Fruit fly (Drosophila melanogaster) whole organism, embryonic: ENCODE measurements around the gene Tlk.

Experiments used
- Bgb ChIP-seq: fragments of 200-800 bp; sonication (Bioruptor generic); IDR thresholded peaks from 2 replicates; pipeline ENCODE4 v1.3.6; 2022; ENCODE audit warnings: missing biosample characterization, missing genetic modification characterization; ENCODE audit not compliant: partially characterized antibody
- CG1024 ChIP-seq: fragments of 200-800 bp; sonication (Bioruptor generic); IDR thresholded peaks from 2 replicates; pipeline ENCODE4 v1.3.6; 2022; ENCODE audit warnings: missing biosample characterization, missing genetic modification characterization
- CG10959 ChIP-seq: fragments of 200-800 bp; sonication (Bioruptor generic); IDR thresholded peaks from 2 replicates; pipeline ENCODE4 v1.3.6; 2022; ENCODE audit warnings: missing biosample characterization, missing genetic modification characterization
- CG1233 ChIP-seq: fragments of 200-800 bp; sonication (Bioruptor generic); optimal IDR thresholded peaks from 4 replicates; lab custom pipeline; 2018; ENCODE audit warnings: missing biosample characterization, mild to moderate bottlenecking, missing genetic modification characterization
- CG12769 ChIP-seq: fragments of 200-800 bp; sonication (Bioruptor generic); optimal IDR thresholded peaks from 2 replicates; lab custom pipeline; 2019; ENCODE audit warnings: missing biosample characterization, mild to moderate bottlenecking, missing genetic modification characterization, moderate library complexity
- CG13296 ChIP-seq: fragments of 200-800 bp; sonication (Bioruptor generic); optimal IDR thresholded peaks from 3 replicates; lab custom pipeline; 2018; ENCODE audit warnings: missing biosample characterization, mild to moderate bottlenecking, missing genetic modification characterization
- CG1602 ChIP-seq: fragments of 200-800 bp; sonication (Bioruptor generic); optimal IDR thresholded peaks from 3 replicates; lab custom pipeline; 2016; ENCODE audit warnings: missing biosample characterization, missing genetic modification characterization
- CG1647 ChIP-seq: fragments of 200-800 bp; sonication (Bioruptor generic); optimal IDR thresholded peaks from 3 replicates; lab custom pipeline; 2016; ENCODE audit warnings: missing biosample characterization, missing genetic modification characterization
- CG17802 ChIP-seq: fragments of 200-800 bp; sonication (Bioruptor generic); optimal IDR thresholded peaks from 2 replicates; lab custom pipeline; 2018; ENCODE audit warnings: missing biosample characterization, mild to moderate bottlenecking, missing genetic modification characterization, moderate library complexity
- CG17912 ChIP-seq: fragments of 200-800 bp; sonication (Bioruptor generic); optimal IDR thresholded peaks from 2 replicates; lab custom pipeline; 2018; ENCODE audit warnings: missing biosample characterization, mild to moderate bottlenecking, missing genetic modification characterization
- CG18764 ChIP-seq: fragments of 200-800 bp; sonication (Bioruptor generic); optimal IDR thresholded peaks from 3 replicates; lab custom pipeline; 2016; ENCODE audit warnings: missing biosample characterization, missing genetic modification characterization
- CG2120 ChIP-seq: fragments of 200-800 bp; sonication (Bioruptor generic); optimal IDR thresholded peaks from 3 replicates; lab custom pipeline; 2016; ENCODE audit warnings: missing biosample characterization, missing genetic modification characterization
- CG3407 ChIP-seq: fragments of 200-800 bp; sonication (Bioruptor generic); optimal IDR thresholded peaks from 2 replicates; lab custom pipeline; 2018; ENCODE audit warnings: missing biosample characterization, mild to moderate bottlenecking, missing genetic modification characterization
- CG4617 ChIP-seq: fragments of 200-800 bp; sonication (Bioruptor generic); optimal IDR thresholded peaks from 3 replicates; lab custom pipeline; 2016; ENCODE audit warnings: missing biosample characterization, missing genetic modification characterization, borderline replicate concordance
- CG4854 ChIP-seq: fragments of 200-800 bp; sonication (Bioruptor generic); optimal IDR thresholded peaks from 2 replicates; lab custom pipeline; 2016; ENCODE audit warnings: missing biosample characterization, missing genetic modification characterization, inconsistent platforms
- CG5953 ChIP-seq: fragments of 200-800 bp; sonication (Bioruptor generic); IDR thresholded peaks from 2 replicates; pipeline ENCODE4 v1.3.6; 2022; ENCODE audit warnings: missing biosample characterization, missing genetic modification characterization
- CG7745 ChIP-seq: fragments of 200-800 bp; sonication (Bioruptor generic); optimal IDR thresholded peaks from 2 replicates; lab custom pipeline; 2018; ENCODE audit warnings: missing biosample characterization, mild to moderate bottlenecking, missing genetic modification characterization, moderate library complexity
- CG7928 ChIP-seq: fragments of 200-800 bp; sonication (Bioruptor generic); optimal IDR thresholded peaks from 2 replicates; lab custom pipeline; 2017; ENCODE audit warnings: missing biosample characterization, mild to moderate bottlenecking, missing genetic modification characterization
- CG8388 ChIP-seq: fragments of 200-800 bp; sonication (Bioruptor generic); optimal IDR thresholded peaks from 2 replicates; lab custom pipeline; 2019; ENCODE audit warnings: missing biosample characterization, mild to moderate bottlenecking, missing genetic modification characterization, moderate library complexity
- CG8478 ChIP-seq: fragments of >200 bp; optimal IDR thresholded peaks from 2 replicates; lab custom pipeline; 2018
- CG8765 ChIP-seq: fragments of 200-800 bp; sonication (Bioruptor generic); IDR thresholded peaks from 2 replicates; pipeline ENCODE4 v1.3.6; 2022; ENCODE audit warnings: missing biosample characterization, missing genetic modification characterization
- HLH4C ChIP-seq: fragments of 200-800 bp; sonication (Bioruptor generic); IDR thresholded peaks from 3 replicates; pipeline ENCODE4 v1.3.6; 2022; ENCODE audit warnings: missing biosample characterization, missing genetic modification characterization; ENCODE audit not compliant: partially characterized antibody
- HLH54F ChIP-seq: fragments of 200-800 bp; sonication (Bioruptor generic); optimal IDR thresholded peaks from 3 replicates; lab custom pipeline; 2016; ENCODE audit warnings: missing biosample characterization, missing genetic modification characterization
- HmgD ChIP-seq: fragments of 200-800 bp; sonication (Bioruptor generic); optimal IDR thresholded peaks from 3 replicates; lab custom pipeline; 2016; ENCODE audit warnings: missing biosample characterization, missing genetic modification characterization
- Hmx ChIP-seq: fragments of 200-800 bp; sonication (Bioruptor generic); optimal IDR thresholded peaks from 2 replicates; lab custom pipeline; 2016; ENCODE audit warnings: missing biosample characterization, missing genetic modification characterization
- Hr78 ChIP-seq, 2 experiments: fragments of 200-800 bp in 1 of 2; fragments of >200 bp in 1 of 2; sonication (Bioruptor generic) in 1 of 2; optimal IDR thresholded peaks; 2 replicates each; lab custom pipeline; 2017 to 2019; ENCODE audit warnings: missing biosample characterization in 2 of 2, missing genetic modification characterization in 2 of 2, mild to moderate bottlenecking in 1 of 2, moderate library complexity in 1 of 2
- MBD-R2 ChIP-seq: fragments of 200-800 bp; sonication (Bioruptor generic); IDR thresholded peaks from 2 replicates; pipeline ENCODE4 v1.3.6; 2022; ENCODE audit warnings: missing biosample characterization, missing genetic modification characterization
- Six4 ChIP-seq: fragments of 200-800 bp; sonication (Bioruptor generic); optimal IDR thresholded peaks from 2 replicates; lab custom pipeline; 2016; ENCODE audit warnings: missing biosample characterization, missing genetic modification characterization
- ems ChIP-seq: fragments of 200-800 bp; sonication (Bioruptor generic); optimal IDR thresholded peaks from 3 replicates; lab custom pipeline; 2016; ENCODE audit warnings: missing biosample characterization, missing genetic modification characterization
- eve ChIP-seq, 2 experiments: fragments of >200 bp; optimal IDR thresholded peaks; 2 replicates each; lab custom pipeline; 2017; ENCODE audit warnings: missing biosample characterization in 2 of 2, missing genetic modification characterization in 2 of 2
- fd102C ChIP-seq: fragments of 200-800 bp; sonication (Bioruptor generic); optimal IDR thresholded peaks from 2 replicates; lab custom pipeline; 2018; ENCODE audit warnings: missing biosample characterization, mild to moderate bottlenecking, missing genetic modification characterization, moderate library complexity
- fd3F ChIP-seq: fragments of 200-800 bp; sonication (Bioruptor generic); optimal IDR thresholded peaks from 2 replicates; lab custom pipeline; 2018; ENCODE audit warnings: missing biosample characterization, mild to moderate bottlenecking, missing genetic modification characterization, moderate library complexity
- gro ChIP-seq: fragments of 200-800 bp; sonication (Bioruptor generic); optimal IDR thresholded peaks from 2 replicates; lab custom pipeline; 2016; ENCODE audit warnings: missing biosample characterization, missing genetic modification characterization
- lmd ChIP-seq: fragments of 200-800 bp; sonication (Bioruptor generic); IDR thresholded peaks from 2 replicates; pipeline ENCODE4 v1.3.6; 2022; ENCODE audit warnings: missing biosample characterization, missing genetic modification characterization
- org-1 ChIP-seq: fragments of 200-800 bp; sonication (Bioruptor generic); optimal IDR thresholded peaks from 2 replicates; lab custom pipeline; 2017; ENCODE audit warnings: missing biosample characterization, missing genetic modification characterization
- otp ChIP-seq: fragments of 200-800 bp; sonication (Bioruptor generic); IDR thresholded peaks from 3 replicates; pipeline ENCODE4, ENCODE4 v1.3.6; 2022; ENCODE audit warnings: missing biosample characterization, missing genetic modification characterization
- p53 ChIP-seq: fragments of 200-800 bp; sonication (Bioruptor generic); optimal IDR thresholded peaks from 2 replicates; lab custom pipeline; 2016; ENCODE audit warnings: missing biosample characterization, missing genetic modification characterization
- phol ChIP-seq: fragments of 200-800 bp; sonication (Bioruptor generic); optimal IDR thresholded peaks from 3 replicates; lab custom pipeline; 2018; ENCODE audit warnings: missing biosample characterization, mild to moderate bottlenecking, missing genetic modification characterization, moderate library complexity
- pros ChIP-seq: fragments of 200-800 bp; sonication (Bioruptor generic); optimal IDR thresholded peaks from 3 replicates; lab custom pipeline; 2019; ENCODE audit warnings: missing biosample characterization, mild to moderate bottlenecking, missing genetic modification characterization, moderate library complexity
- psq ChIP-seq: fragments of 200-800 bp; sonication (Bioruptor generic); optimal IDR thresholded peaks from 2 replicates; lab custom pipeline; 2017; ENCODE audit warnings: missing biosample characterization, missing genetic modification characterization
- rib ChIP-seq: fragments of 200-800 bp; sonication (Bioruptor generic); IDR thresholded peaks from 2 replicates; pipeline ENCODE4 v1.3.6; 2022; ENCODE audit warnings: missing biosample characterization, missing genetic modification characterization
- salm ChIP-seq: fragments of 200-800 bp; sonication (Bioruptor generic); optimal IDR thresholded peaks from 2 replicates; lab custom pipeline; 2018; ENCODE audit warnings: missing biosample characterization, mild to moderate bottlenecking, missing genetic modification characterization
- sc ChIP-seq, 3 experiments: fragments of >200 bp in 2 of 3; fragments of 200-800 bp in 1 of 3; sonication (Bioruptor generic) in 1 of 3; optimal IDR thresholded peaks; 2 replicates in 2 of 3; 3 replicates in 1 of 3; lab custom pipeline; 2017; ENCODE audit warnings: mild to moderate bottlenecking in 1 of 3, missing biosample characterization in 1 of 3, missing genetic modification characterization in 1 of 3, missing genetic modification reagents in 1 of 3
- sens-2 ChIP-seq: fragments of 200-800 bp; sonication (Bioruptor generic); IDR thresholded peaks from 2 replicates; pipeline ENCODE4 v1.3.6; 2022; ENCODE audit warnings: missing biosample characterization, missing genetic modification characterization
- so ChIP-seq: fragments of 200-800 bp; sonication (Bioruptor generic); IDR thresholded peaks from 3 replicates; pipeline ENCODE4 v1.3.6; 2022; ENCODE audit warnings: missing biosample characterization, missing genetic modification characterization
- ssp ChIP-seq: fragments of 200-800 bp; sonication (Bioruptor generic); IDR thresholded peaks from 2 replicates; pipeline ENCODE4 v1.3.6; 2022; ENCODE audit warnings: missing biosample characterization, missing genetic modification characterization
- trem ChIP-seq: fragments of 200-800 bp; optimal IDR thresholded peaks from 3 replicates; lab custom pipeline; 2019; ENCODE audit warnings: missing biosample characterization, mild to moderate bottlenecking, missing genetic modification characterization, moderate library complexity
- vfl ChIP-seq: fragments of 200-800 bp; sonication (Bioruptor generic); optimal IDR thresholded peaks from 2 replicates; lab custom pipeline; 2016; ENCODE audit warnings: missing biosample characterization, missing genetic modification characterization
- vvl ChIP-seq: fragments of 200-800 bp; sonication (Bioruptor generic); IDR thresholded peaks from 2 replicates; pipeline ENCODE4 v1.3.6; 2022; ENCODE audit warnings: missing biosample characterization, missing genetic modification characterization
- zen ChIP-seq: fragments of 200-800 bp; sonication (Bioruptor generic); optimal IDR thresholded peaks from 3 replicates; lab custom pipeline; 2018; ENCODE audit warnings: missing biosample characterization, mild to moderate bottlenecking, missing genetic modification characterization, moderate library complexity
- zf30C ChIP-seq: fragments of 200-800 bp; sonication (Bioruptor generic); optimal IDR thresholded peaks from 3 replicates; lab custom pipeline; 2018; ENCODE audit warnings: missing biosample characterization, mild to moderate bottlenecking, missing genetic modification characterization
- zfh2 ChIP-seq: fragments of 200-800 bp; sonication (Bioruptor generic); optimal IDR thresholded peaks from 2 replicates; lab custom pipeline; 2016; ENCODE audit warnings: missing biosample characterization, missing genetic modification characterization

Tlk gene

dm6 chrX:3704204-3704660 is 15.6 kb upstream of the Tlk start (continued):
- TF ChIP-seq CG18764 (GFP tag; lab: Kevin White, UChicago) (no peak), CG1024 (GFP tag; lab: Robert Waterston, UW) (no peak), psq (no peak), so (GFP tag; lab: Robert Waterston, UW) (no peak), CG8478 (lab: Kevin White, UChicago) (no peak), sens-2 (no peak), ems (GFP tag; lab: Kevin White, UChicago) (no peak), Hmx (GFP tag; lab: Kevin White, UChicago) (no peak), trem (no peak), Six4 (GFP tag; lab: Kevin White, UChicago) (no peak), CG12769 (tag; lab: Kevin White, UChicago) (peak; percentile 8), CG5953 (GFP tag; lab: Robert Waterston, UW) (no peak), CG17802 (tag; lab: Kevin White, UChicago) (no peak), org-1 (GFP tag; lab: Kevin White, UChicago) (no peak), CG7745 (no peak), CG1233 (GFP tag; lab: Kevin White, UChicago) (peak; percentile 24), CG8388 (GFP tag; lab: Kevin White, UChicago) (no peak), CG8765 (GFP tag; lab: Robert Waterston, UW) (no peak), HLH4C (GFP tag; lab: Robert Waterston, UW) (no peak), rib (GFP tag; lab: Robert Waterston, UW) (no peak), zfh2 (no peak), lmd (GFP tag; lab: Robert Waterston, UW) (no peak), CG17912 (peak; percentile 28), CG7928 (GFP tag; lab: Kevin White, UChicago) (no peak), Hr78 (GFP tag; optimal IDR thresholded peaks at IDR 0.05; lab: Kevin White, UChicago) (no peak), zf30C (GFP tag; lab: Kevin White, UChicago) (no peak), CG2120 (GFP tag; lab: Kevin White, UChicago) (no peak), fd3F (no peak), fd102C (GFP tag; lab: Kevin White, UChicago) (peak; percentile 19), CG3407 (peak; percentile 15), Bgb (GFP tag; lab: Robert Waterston, UW) (0 out of 2 replicates have a peak, but pooled peaks have one; percentile 56), eve (GFP tag; optimal IDR thresholded peaks at IDR 0.05; lab: Kevin White, UChicago) (peak in 1 of 2 experiments; percentile 43), gro (peak; percentile 27), HmgD (GFP tag; lab: Kevin White, UChicago) (no peak), salm (tag; lab: Kevin White, UChicago) (no peak), p53 (GFP tag; lab: Kevin White, UChicago) (no peak), sc (optimal IDR thresholded peaks at IDR 0.05; lab: Kevin White, UChicago) (no peak), sc (GFP tag; optimal IDR thresholded peaks at IDR 0.05; lab: Kevin White, UChicago) (no peak), phol (tag; lab: Kevin White, UChicago) (peak; percentile 83), CG1602 (no peak), CG4854 (GFP tag; lab: Kevin White, UChicago) (no peak), ssp (GFP tag; lab: Robert Waterston, UW) (no peak), CG1647 (GFP tag; lab: Kevin White, UChicago) (no peak), otp (GFP tag; lab: Robert Waterston, UW) (no peak), HLH54F (GFP tag; lab: Kevin White, UChicago) (no peak), vfl (no peak), zen (tag; lab: Kevin White, UChicago) (peak; percentile 34), CG10959 (GFP tag; lab: Robert Waterston, UW) (no peak), CG13296 (no peak), pros (GFP tag; lab: Kevin White, UChicago) (peak; percentile 45), CG4617 (no peak), MBD-R2 (GFP tag; lab: Robert Waterston, UW) (no peak), vvl (GFP tag; lab: Robert Waterston, UW) (no peak)
